Fruit fly (Drosophila melanogaster) whole organism, adult: ENCODE data around the gene CG45218.

Experiments
- CG11617 ChIP-seq: fragments of 200-800 bp; sonication (Bioruptor generic); optimal IDR thresholded peaks from 2 replicates; lab custom pipeline; 2017; ENCODE audit warnings: mild to moderate bottlenecking, missing biosample characterization, missing genetic modification reagents, missing genetic modification characterization
- CG12768 ChIP-seq: fragments of 200-800 bp; sonication (Bioruptor generic); optimal IDR thresholded peaks from 2 replicates; lab custom pipeline; 2017; ENCODE audit warnings: missing biosample characterization, missing genetic modification characterization, mild to moderate bottlenecking, moderate library complexity, missing genetic modification reagents
- CG14711 ChIP-seq: fragments of 200-800 bp; sonication (Bioruptor generic); optimal IDR thresholded peaks from 2 replicates; lab custom pipeline; 2018; ENCODE audit warnings: missing biosample characterization, mild to moderate bottlenecking, missing genetic modification characterization, moderate library complexity
- CG1620 ChIP-seq: fragments of 200-800 bp; sonication (Bioruptor generic); optimal IDR thresholded peaks from 2 replicates; lab custom pipeline; 2016; ENCODE audit warnings: missing biosample characterization, missing genetic modification characterization
- CG33017 ChIP-seq: fragments of 200-800 bp; sonication (Bioruptor generic); optimal IDR thresholded peaks from 2 replicates; lab custom pipeline; 2018; ENCODE audit warnings: missing biosample characterization, mild to moderate bottlenecking, missing genetic modification characterization, moderate library complexity
- CG7045 ChIP-seq: fragments of 200-800 bp; sonication (Bioruptor generic); optimal IDR thresholded peaks from 2 replicates; lab custom pipeline; 2017; ENCODE audit warnings: missing biosample characterization, mild to moderate bottlenecking, missing genetic modification characterization
- CG7101 ChIP-seq: fragments of 200-800 bp; sonication (Bioruptor generic); optimal IDR thresholded peaks from 2 replicates; lab custom pipeline; 2018; ENCODE audit warnings: missing biosample characterization, mild to moderate bottlenecking, missing genetic modification characterization, moderate library complexity
- Mnt ChIP-seq: fragments of 200-800 bp; sonication (Bioruptor generic); optimal IDR thresholded peaks from 2 replicates; lab custom pipeline; 2016; ENCODE audit warnings: missing biosample characterization, mild to moderate bottlenecking, missing genetic modification characterization
- bab1 ChIP-seq: fragments of 200-800 bp; sonication (Bioruptor generic); optimal IDR thresholded peaks from 3 replicates; lab custom pipeline; 2019; ENCODE audit warnings: missing biosample characterization, mild to moderate bottlenecking, missing genetic modification characterization, moderate library complexity
- cnc ChIP-seq, 2 experiments: fragments of >200 bp; optimal IDR thresholded peaks; 2 replicates each; lab custom pipeline; 2017
- kay ChIP-seq: fragments of 200-800 bp; sonication (Bioruptor generic); peaks from one replicate; lab custom pipeline; 2016; ENCODE audit warnings: missing biosample characterization, missing genetic modification characterization, borderline replicate concordance
- ovo ChIP-seq: fragments of 200-800 bp; sonication (Bioruptor generic); optimal IDR thresholded peaks from 2 replicates; lab custom pipeline; 2016; ENCODE audit warnings: missing biosample characterization, missing genetic modification characterization

DNA sequence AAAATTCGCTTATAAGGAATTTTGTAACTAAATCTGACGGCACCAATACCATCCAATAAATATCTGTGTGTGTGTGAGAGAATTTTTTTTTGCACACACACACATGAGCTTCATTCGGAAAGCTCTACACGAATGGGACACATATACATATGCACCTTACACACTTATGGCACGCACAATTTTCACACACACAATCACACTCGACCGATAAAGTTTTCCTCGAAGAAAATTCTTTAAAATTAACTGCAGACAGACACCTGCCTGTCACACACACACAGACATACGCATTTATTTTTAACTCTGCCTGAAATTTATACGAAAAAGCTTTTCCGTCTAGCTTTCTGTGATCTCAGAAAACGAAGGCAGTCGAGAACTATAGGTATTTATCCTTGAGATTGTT, 20.1 kb upstream of the CG45218 start:
- TF ChIP-seq CG7045 (no peak), Mnt (GFP tag; lab: Kevin White, UChicago) (no peak), CG33017 (tag; lab: Kevin White, UChicago) (no peak), bab1 (no peak), cnc (optimal IDR thresholded peaks at IDR 0.05; lab: Kevin White, UChicago) (no peak), CG11617 (GFP tag; lab: Kevin White, UChicago) (no peak), CG12768 (no peak), CG7101 (no peak), CG14711 (tag; lab: Kevin White, UChicago) (no peak), ovo (no peak), CG1620 (GFP tag; lab: Kevin White, UChicago) (no peak), kay (GFP tag; lab: Kevin White, UChicago) (no peak)
